Fruit fly (Drosophila melanogaster): ENCODE measurements around the gene Cp190.

- TF ChIP-seq CG8478 (optimal IDR thresholded peaks at IDR 0.05) (no peak), EcR (GFP tag; optimal IDR thresholded peaks at IDR 0.05) (no peak), psq (optimal IDR thresholded peaks at IDR 0.05) (no peak), Dll (optimal IDR thresholded peaks at IDR 0.05) (no peak)
Measured at dm6 chr3R:15286024-15286692, 11.1 kb upstream of the Cp190 start.
